Worm (Caenorhabditis elegans) whole organism, young adult: ENCODE data around the gene sao-1.

Experiments used
- F49E8.2 ChIP-seq: sonication (generic microtip); optimal IDR thresholded peaks from 3 replicates; lab custom pipeline; 2017; ENCODE audit warnings: missing genetic modification characterization, mild to moderate bottlenecking, missing compliant biosample characterization, antibody characterized with exemption, moderate library complexity; ENCODE audit not compliant: insufficient read depth
- K12H6.12 ChIP-seq: fragments of 200-800 bp; sonication (Bioruptor generic); optimal IDR thresholded peaks from 2 replicates; lab custom pipeline; 2018; ENCODE audit warnings: mild to moderate bottlenecking, missing genetic modification characterization, missing compliant biosample characterization
- ama-1 ChIP-seq, 3 experiments: fragments of 150-350 bp in 1 of 3; sonication (generic microtip) in 2 of 3; optimal IDR thresholded peaks; 2 replicates each; lab custom pipeline; 2014 to 2018; ENCODE audit warnings: missing biosample characterization in 2 of 3, missing genetic modification characterization in 2 of 3, missing genetic modification reagents in 2 of 3
- let-607 ChIP-seq, 2 experiments: fragments of 200-800 bp in 1 of 2; sonication (Bioruptor generic) in 1 of 2; sonication (generic microtip) in 1 of 2; optimal IDR thresholded peaks; 2 replicates each; lab custom pipeline; 2016 to 2018; ENCODE audit warnings: mild to moderate bottlenecking in 2 of 2, missing compliant biosample characterization in 2 of 2, missing genetic modification characterization in 2 of 2, moderate library complexity in 2 of 2, missing genotype in 1 of 2
- lir-1 ChIP-seq: fragments of 200-800 bp; sonication (Bioruptor generic); conservative IDR thresholded peaks from 2 replicates; pipeline ENCODE4 v1.3.6; 2022; ENCODE audit warnings: missing genetic modification reagents, missing genetic modification characterization, missing compliant biosample characterization
- lsl-1 ChIP-seq: fragments of 200-800 bp; sonication (Bioruptor generic); optimal IDR thresholded peaks from 2 replicates; lab custom pipeline; 2018; ENCODE audit warnings: mild to moderate bottlenecking, missing genetic modification characterization, moderate library complexity, missing compliant biosample characterization
- mes-4 ChIP-seq: sonication (generic microtip); optimal IDR thresholded peaks from 2 replicates; lab custom pipeline; 2016; ENCODE audit warnings: missing genotype, missing genetic modification characterization, missing compliant biosample characterization
- sdz-38 ChIP-seq: sonication (generic microtip); optimal IDR thresholded peaks from 2 replicates; lab custom pipeline; 2016; ENCODE audit warnings: missing genotype, missing genetic modification characterization, missing compliant biosample characterization
- snpc-4 ChIP-seq, 5 experiments: fragments of 150-350 bp in 1 of 5; sonication (generic microtip) in 4 of 5; optimal IDR thresholded peaks; 2 replicates each; lab custom pipeline; 2014 to 2018; ENCODE audit warnings: missing genetic modification characterization in 5 of 5, missing biosample characterization in 3 of 5, antibody characterized with exemption in 2 of 5, mild to moderate bottlenecking in 2 of 5, missing compliant biosample characterization in 2 of 5, missing genotype in 2 of 5, moderate library complexity in 2 of 5, missing genetic modification reagents in 1 of 5
- unc-62 ChIP-seq: fragments of 150-350 bp; optimal IDR thresholded peaks from 2 replicates; lab custom pipeline; 2014; ENCODE audit warnings: missing biosample characterization, missing genetic modification reagents, missing genetic modification characterization
- zfh-2 ChIP-seq: fragments of 200-800 bp; sonication (Bioruptor generic); conservative IDR thresholded peaks from 2 replicates; pipeline ENCODE4 v1.3.6; 2022; ENCODE audit warnings: missing genetic modification reagents, missing genetic modification characterization, missing compliant biosample characterization

DNA sequence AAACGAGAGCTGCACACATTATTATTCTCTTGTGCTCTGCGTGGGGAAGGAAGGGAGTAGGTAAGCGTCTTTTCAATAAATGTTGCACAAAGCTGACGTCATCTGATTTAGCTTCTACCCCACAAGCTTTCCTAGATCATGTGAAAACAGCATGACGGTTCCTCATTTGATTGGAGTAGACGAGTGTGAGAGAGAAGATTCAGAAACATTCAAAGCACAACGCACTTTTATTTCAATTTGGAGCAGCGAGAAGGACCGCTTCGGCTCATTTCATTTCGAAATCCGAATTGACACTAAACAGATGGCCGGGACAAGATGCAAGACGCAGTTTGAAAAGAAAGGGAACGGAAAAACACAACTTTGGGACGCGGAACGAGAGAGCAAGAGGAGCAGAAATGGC lies 40.6 kb downstream of the sao-1 start:
- TF ChIP-seq ama-1 (optimal IDR thresholded peaks at IDR 0.05; lab: Kevin White, UChicago) = no peak
- no peak for TF ChIP-seq ama-1 (GFP tag; optimal IDR thresholded peaks at IDR 0.05; lab: Kevin White, UChicago)
- no peak for TF ChIP-seq sdz-38 (tag; lab: Kevin White, UChicago)
- no peak for TF ChIP-seq mes-4
- TF ChIP-seq unc-62 (GFP tag; lab: Kevin White, UChicago) = no peak
- no peak for TF ChIP-seq lsl-1 (GFP tag; lab: Kevin White, UChicago)
- no peak for TF ChIP-seq zfh-2 (GFP tag; lab: Robert Waterston, UW)
- TF ChIP-seq lir-1 = no peak
- TF ChIP-seq snpc-4 (GFP tag; optimal IDR thresholded peaks at IDR 0.05; lab: Kevin White, UChicago) = no peak
- TF ChIP-seq snpc-4 (tag; optimal IDR thresholded peaks at IDR 0.05; lab: Kevin White, UChicago) = no peak
- no peak for TF ChIP-seq let-607 (tag; optimal IDR thresholded peaks at IDR 0.05; lab: Kevin White, UChicago)
- no peak for TF ChIP-seq K12H6.12 (tag; lab: Kevin White, UChicago)
- no peak for TF ChIP-seq F49E8.2
